Fruit fly (Drosophila melanogaster) whole organism, embryonic: ENCODE data around the gene mRpS7.
A peak's percentile ranks its signal among the peaks of the same experiment; 100 is the strongest.

Source experiments
- Asciz ChIP-seq: fragments of 200-800 bp; sonication (Bioruptor generic); optimal IDR thresholded peaks from 2 replicates; lab custom pipeline; 2017; ENCODE audit warnings: missing biosample characterization, mild to moderate bottlenecking, missing genetic modification characterization, missing genetic modification reagents
- B-H2 ChIP-seq: fragments of 200-800 bp; sonication (Bioruptor generic); optimal IDR thresholded peaks from 2 replicates; lab custom pipeline; 2018; ENCODE audit warnings: missing biosample characterization, mild to moderate bottlenecking, missing genetic modification characterization
- Bgb ChIP-seq: fragments of 200-800 bp; sonication (Bioruptor generic); IDR thresholded peaks from 2 replicates; pipeline ENCODE4 v1.3.6; 2022; ENCODE audit warnings: missing biosample characterization, missing genetic modification characterization; ENCODE audit not compliant: partially characterized antibody
- CG11093 ChIP-seq: fragments of 200-800 bp; sonication (Bioruptor generic); IDR thresholded peaks from 3 replicates; pipeline ENCODE4 v1.3.6; 2022; ENCODE audit warnings: missing biosample characterization, missing genetic modification characterization
- CG13296 ChIP-seq: fragments of 200-800 bp; sonication (Bioruptor generic); optimal IDR thresholded peaks from 3 replicates; lab custom pipeline; 2018; ENCODE audit warnings: missing biosample characterization, mild to moderate bottlenecking, missing genetic modification characterization
- CG14441 ChIP-seq: fragments of 200-800 bp; sonication (Bioruptor generic); IDR thresholded peaks from 2 replicates; pipeline ENCODE4 v1.3.6; 2022; ENCODE audit warnings: missing biosample characterization, missing genetic modification characterization
- CG16863 ChIP-seq: fragments of 200-800 bp; sonication (Bioruptor generic); optimal IDR thresholded peaks from 3 replicates; lab custom pipeline; 2016; ENCODE audit warnings: missing biosample characterization, missing genetic modification characterization
- CG17361 ChIP-seq: fragments of 200-800 bp; sonication (Bioruptor generic); IDR thresholded peaks from 3 replicates; pipeline ENCODE4 v1.3.6; 2022; ENCODE audit warnings: missing biosample characterization, missing genetic modification characterization
- CG17568 ChIP-seq: fragments of 200-800 bp; sonication (Bioruptor generic); optimal IDR thresholded peaks from 2 replicates; lab custom pipeline; 2018; ENCODE audit warnings: missing biosample characterization, mild to moderate bottlenecking, missing genetic modification characterization, moderate library complexity
- CG2116 ChIP-seq: fragments of 200-800 bp; sonication (Bioruptor generic); optimal IDR thresholded peaks from 3 replicates; lab custom pipeline; 2018; ENCODE audit warnings: missing biosample characterization, mild to moderate bottlenecking, missing genetic modification characterization
- CG2678 ChIP-seq: fragments of 200-800 bp; sonication (Bioruptor generic); optimal IDR thresholded peaks from 3 replicates; lab custom pipeline; 2019; ENCODE audit warnings: missing biosample characterization, mild to moderate bottlenecking, missing genetic modification characterization, moderate library complexity
- CG30020 ChIP-seq: fragments of 200-800 bp; optimal IDR thresholded peaks from 2 replicates; lab custom pipeline; 2019; ENCODE audit warnings: missing biosample characterization, mild to moderate bottlenecking, missing genetic modification characterization, moderate library complexity
- CG31388 ChIP-seq: fragments of 200-800 bp; sonication (Bioruptor generic); optimal IDR thresholded peaks from 2 replicates; lab custom pipeline; 2016; ENCODE audit warnings: missing biosample characterization, missing genetic modification characterization
- CG32767 ChIP-seq: fragments of 200-800 bp; sonication (Bioruptor generic); IDR thresholded peaks from 2 replicates; pipeline ENCODE4 v1.3.6; 2022; ENCODE audit warnings: missing biosample characterization, missing genetic modification characterization
- CG34376 ChIP-seq: fragments of 200-800 bp; sonication (Bioruptor generic); optimal IDR thresholded peaks from 2 replicates; lab custom pipeline; 2018; ENCODE audit warnings: missing biosample characterization, mild to moderate bottlenecking, missing genetic modification characterization
- CG3726 ChIP-seq: fragments of 200-800 bp; sonication (Bioruptor generic); IDR thresholded peaks from 3 replicates; pipeline ENCODE4, ENCODE4 v1.3.6; 2022; ENCODE audit warnings: missing biosample characterization, missing genetic modification characterization
- CG3838 ChIP-seq: fragments of 200-800 bp; sonication (Bioruptor generic); optimal IDR thresholded peaks from 3 replicates; lab custom pipeline; 2016; ENCODE audit warnings: missing biosample characterization, missing genetic modification characterization
- CG4617 ChIP-seq: fragments of 200-800 bp; sonication (Bioruptor generic); optimal IDR thresholded peaks from 3 replicates; lab custom pipeline; 2016; ENCODE audit warnings: missing biosample characterization, missing genetic modification characterization, borderline replicate concordance
- CG5180 ChIP-seq: fragments of 200-800 bp; sonication (Bioruptor generic); optimal IDR thresholded peaks from 3 replicates; lab custom pipeline; 2017; ENCODE audit warnings: missing biosample characterization, missing genetic modification characterization, mild to moderate bottlenecking, moderate library complexity, missing genetic modification reagents
- CG6765 ChIP-seq: fragments of 200-800 bp; sonication (Bioruptor generic); optimal IDR thresholded peaks from 3 replicates; lab custom pipeline; 2017; ENCODE audit warnings: missing biosample characterization, mild to moderate bottlenecking, missing genetic modification characterization
- CG7786 ChIP-seq: fragments of 200-800 bp; sonication (Bioruptor generic); optimal IDR thresholded peaks from 2 replicates; lab custom pipeline; 2016; ENCODE audit warnings: missing biosample characterization, missing genetic modification characterization
- CG8089 ChIP-seq: fragments of 200-800 bp; sonication (Bioruptor generic); optimal IDR thresholded peaks from 3 replicates; lab custom pipeline; 2016; ENCODE audit warnings: missing biosample characterization, missing genetic modification characterization
- CG8281 ChIP-seq: fragments of 200-800 bp; sonication (Bioruptor generic); optimal IDR thresholded peaks from 2 replicates; lab custom pipeline; 2018; ENCODE audit warnings: missing biosample characterization, mild to moderate bottlenecking, missing genetic modification characterization, moderate library complexity
- CG9932 ChIP-seq: fragments of 200-800 bp; sonication (Bioruptor generic); IDR thresholded peaks from 2 replicates; pipeline ENCODE4 v1.3.6; 2022; ENCODE audit warnings: missing biosample characterization, missing genetic modification characterization
- Dll ChIP-seq: fragments of 200-800 bp; sonication (Bioruptor generic); IDR thresholded peaks from 4 replicates; pipeline ENCODE4 v1.3.6; 2022; ENCODE audit warnings: missing biosample characterization, missing genetic modification characterization; ENCODE audit not compliant: partially characterized antibody
- Ets65A ChIP-seq: fragments of 200-800 bp; sonication (Bioruptor generic); peaks from one replicate; lab custom pipeline; 2016; ENCODE audit warnings: missing biosample characterization, missing genetic modification characterization
- Hr78 ChIP-seq, 2 experiments: fragments of 200-800 bp in 1 of 2; fragments of >200 bp in 1 of 2; sonication (Bioruptor generic) in 1 of 2; optimal IDR thresholded peaks; 2 replicates each; lab custom pipeline; 2017 to 2019; ENCODE audit warnings: missing biosample characterization in 2 of 2, missing genetic modification characterization in 2 of 2, mild to moderate bottlenecking in 1 of 2, moderate library complexity in 1 of 2
- Meics ChIP-seq: fragments of 200-800 bp; sonication (Bioruptor generic); optimal IDR thresholded peaks from 2 replicates; lab custom pipeline; 2017; ENCODE audit warnings: missing biosample characterization, mild to moderate bottlenecking, missing genetic modification characterization
- NK7.1 ChIP-seq: fragments of 200-800 bp; sonication (Bioruptor generic); optimal IDR thresholded peaks from 3 replicates; lab custom pipeline; 2016; ENCODE audit warnings: missing biosample characterization, missing genetic modification characterization
- Nf-YA ChIP-seq: fragments of 200-800 bp; sonication (Bioruptor generic); IDR thresholded peaks from 2 replicates; pipeline ENCODE4 v1.3.6; 2022; ENCODE audit warnings: missing biosample characterization, missing genetic modification characterization
- PHDP ChIP-seq: fragments of 200-800 bp; sonication (Bioruptor generic); optimal IDR thresholded peaks from 3 replicates; lab custom pipeline; 2018; ENCODE audit warnings: missing biosample characterization, mild to moderate bottlenecking, missing genetic modification characterization, moderate library complexity
- Six4 ChIP-seq: fragments of 200-800 bp; sonication (Bioruptor generic); optimal IDR thresholded peaks from 2 replicates; lab custom pipeline; 2016; ENCODE audit warnings: missing biosample characterization, missing genetic modification characterization
- ato ChIP-seq: fragments of 200-800 bp; sonication (Bioruptor generic); IDR thresholded peaks from 2 replicates; pipeline ENCODE4 v1.3.6; 2022; ENCODE audit warnings: missing biosample characterization, missing genetic modification characterization; ENCODE audit not compliant: partially characterized antibody
- az2 ChIP-seq: fragments of 200-800 bp; sonication (Bioruptor generic); optimal IDR thresholded peaks from 3 replicates; lab custom pipeline; 2016; ENCODE audit warnings: missing biosample characterization, missing genetic modification characterization
- cg ChIP-seq: fragments of 200-800 bp; sonication (Bioruptor generic); optimal IDR thresholded peaks from 3 replicates; lab custom pipeline; 2019; ENCODE audit warnings: missing biosample characterization, mild to moderate bottlenecking, missing genetic modification characterization, moderate library complexity
- dm ChIP-seq: fragments of 200-800 bp; sonication (Bioruptor generic); optimal IDR thresholded peaks from 3 replicates; lab custom pipeline; 2016; ENCODE audit warnings: missing biosample characterization, missing genetic modification characterization
- esg ChIP-seq: fragments of 200-800 bp; sonication (Bioruptor generic); conservative IDR thresholded peaks from 2 replicates; pipeline ENCODE4 v1.3.6; 2022; ENCODE audit warnings: missing biosample characterization, missing genetic modification characterization
- eyg ChIP-seq: fragments of 200-800 bp; sonication (Bioruptor generic); optimal IDR thresholded peaks from 3 replicates; lab custom pipeline; 2016; ENCODE audit warnings: missing biosample characterization, missing genetic modification characterization
- ftz-f1 ChIP-seq: fragments of 200-800 bp; sonication (Bioruptor generic); optimal IDR thresholded peaks from 2 replicates; lab custom pipeline; 2016; ENCODE audit warnings: missing biosample characterization, missing genetic modification characterization
- grau ChIP-seq: fragments of 200-800 bp; optimal IDR thresholded peaks from 3 replicates; lab custom pipeline; 2019; ENCODE audit warnings: missing biosample characterization, mild to moderate bottlenecking, missing genetic modification characterization, moderate library complexity
- ham ChIP-seq: fragments of 200-800 bp; sonication (Bioruptor generic); IDR thresholded peaks from 2 replicates; pipeline ENCODE4 v1.3.6; 2022; ENCODE audit warnings: missing biosample characterization, missing genetic modification characterization
- jing ChIP-seq: fragments of 200-800 bp; sonication (Bioruptor generic); optimal IDR thresholded peaks from 2 replicates; lab custom pipeline; 2018; ENCODE audit warnings: missing biosample characterization, mild to moderate bottlenecking, missing genetic modification characterization
- lab ChIP-seq: fragments of 200-800 bp; sonication (Bioruptor generic); optimal IDR thresholded peaks from 3 replicates; lab custom pipeline; 2017; ENCODE audit warnings: missing biosample characterization, missing genetic modification characterization, mild to moderate bottlenecking, moderate library complexity, missing genetic modification reagents
- lola ChIP-seq, 3 experiments: fragments of >200 bp in 2 of 3; fragments of 200-800 bp in 1 of 3; sonication (Bioruptor generic) in 1 of 3; optimal IDR thresholded peaks; 2 replicates each; lab custom pipeline; 2017 to 2019; ENCODE audit warnings: missing biosample characterization in 3 of 3, missing genetic modification characterization in 3 of 3, mild to moderate bottlenecking in 1 of 3, moderate library complexity in 1 of 3
- mld ChIP-seq: fragments of 200-800 bp; sonication (Bioruptor generic); IDR thresholded peaks from 3 replicates; pipeline ENCODE4 v1.3.6; 2022; ENCODE audit warnings: missing biosample characterization, missing genetic modification characterization; ENCODE audit not compliant: partially characterized antibody
- pita ChIP-seq: fragments of 200-800 bp; sonication (Bioruptor generic); optimal IDR thresholded peaks from 2 replicates; lab custom pipeline; 2017; ENCODE audit warnings: missing biosample characterization, mild to moderate bottlenecking, missing genetic modification characterization
- ranshi ChIP-seq: fragments of 200-800 bp; sonication (Bioruptor generic); IDR thresholded peaks from 2 replicates; pipeline ENCODE4 v1.3.6; 2022; ENCODE audit warnings: missing biosample characterization, missing genetic modification characterization
- tna ChIP-seq: fragments of 200-800 bp; sonication (Bioruptor generic); IDR thresholded peaks from 2 replicates; pipeline ENCODE4 v1.3.6; 2022; ENCODE audit warnings: missing biosample characterization, missing genetic modification characterization; ENCODE audit not compliant: partially characterized antibody
- unc-4 ChIP-seq: fragments of 200-800 bp; sonication (Bioruptor generic); IDR thresholded peaks from 2 replicates; pipeline ENCODE4 v1.3.6; 2022; ENCODE audit warnings: missing biosample characterization, missing genetic modification characterization; ENCODE audit not compliant: partially characterized antibody
- unpg ChIP-seq: fragments of 200-800 bp; sonication (Bioruptor generic); optimal IDR thresholded peaks from 3 replicates; lab custom pipeline; 2018; ENCODE audit warnings: missing biosample characterization, mild to moderate bottlenecking, missing genetic modification characterization, moderate library complexity

The mRpS7 gene

DNA sequence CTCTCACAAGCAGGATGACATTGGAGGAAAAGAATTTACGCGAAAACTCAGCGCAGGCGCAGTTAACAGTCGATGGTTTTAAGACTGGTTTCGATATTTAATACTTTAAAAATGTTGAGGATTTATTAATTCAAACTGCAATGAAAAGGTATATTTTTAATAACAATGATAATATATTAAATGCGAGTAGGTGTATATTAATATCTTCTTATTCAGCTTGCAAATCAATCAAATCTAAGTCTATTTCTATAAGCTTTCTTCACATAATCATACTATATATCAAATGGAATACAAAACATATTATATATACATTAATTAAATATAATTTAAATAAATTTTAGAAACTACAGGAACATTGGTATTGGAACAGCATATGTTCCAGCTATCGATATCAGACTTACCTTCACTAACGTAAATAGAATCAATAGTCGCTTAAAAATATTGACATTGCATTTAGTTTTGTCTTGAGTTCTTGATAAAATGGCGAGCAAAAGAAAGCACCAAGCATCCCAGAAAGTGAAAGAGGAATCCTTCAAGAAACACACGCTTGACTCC, 49.2 kb downstream of the mRpS7 start, which contains the start of the genes TBC1D16 and holn1 (continued):
- TF ChIP-seq Hr78 (GFP tag; optimal IDR thresholded peaks at IDR 0.05; lab: Kevin White, UChicago) (no peak), lab (GFP tag; lab: Kevin White, UChicago) (no peak), pita (GFP tag; lab: Kevin White, UChicago) (no peak), Asciz (GFP tag; lab: Kevin White, UChicago) (no peak), B-H2 (no peak), Nf-YA (no peak), ranshi (GFP tag; lab: Robert Waterston, UW) (no peak), CG11093 (GFP tag; lab: Robert Waterston, UW) (no peak), CG17361 (GFP tag; lab: Robert Waterston, UW) (no peak), CG8281 (tag; lab: Kevin White, UChicago) (peak; percentile 3), CG4617 (no peak), CG9932 (GFP tag; lab: Robert Waterston, UW) (no peak), grau (tag; lab: Kevin White, UChicago) (no peak), Meics (no peak), dm (GFP tag; lab: Kevin White, UChicago) (no peak), ftz-f1 (GFP tag; lab: Kevin White, UChicago) (no peak), CG2116 (GFP tag; lab: Kevin White, UChicago) (peak; percentile 21), esg (GFP tag; lab: Robert Waterston, UW) (no peak), az2 (GFP tag; lab: Kevin White, UChicago) (no peak), CG13296 (GFP tag; lab: Kevin White, UChicago) (peak; percentile 41), tna (GFP tag; lab: Robert Waterston, UW) (no peak), CG17568 (GFP tag; lab: Kevin White, UChicago) (no peak), Ets65A (GFP tag; lab: Kevin White, UChicago) (no peak), CG8089 (GFP tag; lab: Kevin White, UChicago) (no peak), CG7786 (GFP tag; lab: Kevin White, UChicago) (no peak), CG34376 (GFP tag; lab: Kevin White, UChicago) (no peak), CG16863 (GFP tag; lab: Kevin White, UChicago) (no peak), Bgb (GFP tag; lab: Robert Waterston, UW) (peak; percentile 42; the same call in 1 of the 2 replicates), jing (GFP tag; lab: Kevin White, UChicago) (no peak), CG2678 (tag; lab: Kevin White, UChicago) (no peak), unc-4 (GFP tag; lab: Robert Waterston, UW) (peak; percentile 64), CG5180 (GFP tag; lab: Kevin White, UChicago) (no peak), ato (GFP tag; lab: Robert Waterston, UW) (no peak), lola (GFP tag; optimal IDR thresholded peaks at IDR 0.05; lab: Kevin White, UChicago) (no peak), CG31388 (no peak), Dll (GFP tag; lab: Robert Waterston, UW) (peak; percentile 75), NK7.1 (GFP tag; lab: Kevin White, UChicago) (no peak), Six4 (GFP tag; lab: Kevin White, UChicago) (no peak), CG6765 (no peak), mld (no peak), CG30020 (peak; percentile 94), unpg (GFP tag; lab: Kevin White, UChicago) (no peak), ham (GFP tag; lab: Robert Waterston, UW) (no peak), CG32767 (GFP tag; lab: Robert Waterston, UW) (no peak), eyg (GFP tag; lab: Kevin White, UChicago) (no peak), PHDP (tag; lab: Kevin White, UChicago) (peak; percentile 23), CG14441 (no peak), CG3726 (GFP tag; lab: Robert Waterston, UW) (no peak), cg (GFP tag; lab: Kevin White, UChicago) (no peak), CG3838 (no peak)
